Worm (Caenorhabditis elegans): ENCODE measurements around the gene F36A4.1.

The F36A4.1 gene

ce11 chrIV:4265224-4265623, 7.0 kb upstream of the F36A4.1 start, which contains the start of gene F36A4.5:
Gene F36A4.5 (plus strand): TSS chrIV:4265524.
- no peak for TF ChIP-seq hlh-13 (GFP tag; optimal IDR thresholded peaks at IDR 0.05)
- TF ChIP-seq ceh-30 (tag; optimal IDR thresholded peaks at IDR 0.05): no peak
- TF ChIP-seq Y22D7AL.16 (tag; optimal IDR thresholded peaks at IDR 0.05): no peak
- TF ChIP-seq unc-55 (GFP tag; optimal IDR thresholded peaks at IDR 0.05): no peak
- TF ChIP-seq ceh-34 (tag; optimal IDR thresholded peaks at IDR 0.05): no peak
- TF ChIP-seq che-1 (tag; optimal IDR thresholded peaks at IDR 0.05): no peak
- TF ChIP-seq pag-3 (tag; optimal IDR thresholded peaks at IDR 0.05; ENCODE audit: borderline replicate concordance): no peak
- TF ChIP-seq gmeb-2 (tag; optimal IDR thresholded peaks at IDR 0.05): no peak
- no peak for TF ChIP-seq pha-4 (tag; optimal IDR thresholded peaks at IDR 0.05)

- TF ChIP-seq sox-4 (tag; optimal IDR thresholded peaks at IDR 0.05) (no peak), fkh-10 (GFP tag; optimal IDR thresholded peaks at IDR 0.05) (no peak), tbx-7 (tag; optimal IDR thresholded peaks at IDR 0.05) (no peak), lim-6 (tag; optimal IDR thresholded peaks at IDR 0.05) (no peak), hlh-15 (tag; optimal IDR thresholded peaks at IDR 0.05) (no peak), tbx-2 (tag; optimal IDR thresholded peaks at IDR 0.05) (no peak)
Measured at ce11 chrIV:4265951-4266350, 6.3 kb upstream of the F36A4.1 start.

DNA sequence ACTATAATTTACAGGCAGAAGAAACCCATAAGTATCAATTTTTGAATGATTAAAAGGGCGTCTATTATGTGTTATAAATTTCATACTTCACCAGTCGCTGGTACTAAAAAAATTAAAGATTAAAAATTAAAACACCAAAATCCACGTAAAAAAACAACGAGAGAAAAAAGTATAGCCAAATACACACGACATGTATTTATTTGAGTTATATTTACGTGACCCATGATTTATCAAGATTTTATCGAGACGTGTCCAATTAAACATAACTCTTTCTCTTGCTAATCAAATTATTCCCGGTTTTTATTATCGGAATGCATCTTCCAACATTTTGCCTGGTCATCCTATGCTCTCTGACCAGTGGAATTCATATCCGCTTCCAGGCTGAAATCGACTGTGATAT, 4.9 kb upstream of the F36A4.1 start, which contains the start of gene F36A4.4:
Gene F36A4.4 (plus strand): TSS at position 301 of the 400 bp plus-strand sequence.
- TF ChIP-seq gmeb-2 (tag; optimal IDR thresholded peaks at IDR 0.05) (no peak), ceh-14 (tag; optimal IDR thresholded peaks at IDR 0.05) (no peak), C38D4.7 (GFP tag; optimal IDR thresholded peaks at IDR 0.05) (no peak), madf-2 (tag; optimal IDR thresholded peaks at IDR 0.05) (no peak), eyg-1 (tag; optimal IDR thresholded peaks at IDR 0.05) (no peak), ceh-24 (tag; optimal IDR thresholded peaks at IDR 0.05) (no peak), elt-2 (tag; optimal IDR thresholded peaks at IDR 0.05) (no peak), ahr-1 (tag; optimal IDR thresholded peaks at IDR 0.05) (no peak), ceh-45 (GFP tag; IDR thresholded peaks at IDR 0.05) (no peak), F13H6.1 (tag; optimal IDR thresholded peaks at IDR 0.05) (no peak)

DNA sequence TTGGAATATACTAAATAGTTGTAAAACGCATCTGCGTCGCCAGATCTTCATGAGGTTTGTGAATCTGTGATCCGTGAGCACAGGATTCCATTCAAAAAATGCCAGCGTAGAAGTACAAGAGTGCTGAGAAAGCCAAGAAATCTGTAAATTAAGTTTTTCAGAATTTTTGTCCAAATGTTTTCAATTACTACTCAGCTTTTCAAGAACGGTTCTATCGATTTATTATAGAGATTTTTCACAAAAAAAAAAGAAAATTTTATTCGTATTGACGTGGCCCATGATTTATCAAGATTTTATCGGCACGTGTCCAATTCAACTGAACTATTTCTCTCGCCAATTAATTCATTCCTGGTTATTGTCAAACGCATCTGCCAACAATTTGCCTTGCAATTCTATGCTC, 3.0 kb upstream of the F36A4.1 start, which contains the start of gene F36A4.3:
Gene F36A4.3 (plus strand): TSS at position 301 of the 400 bp plus-strand sequence.
- no peak for TF ChIP-seq unc-86 (tag; optimal IDR thresholded peaks at IDR 0.05)
- no peak for TF ChIP-seq ets-4 (tag; optimal IDR thresholded peaks at IDR 0.05)
- TF ChIP-seq nhr-11 (tag; optimal IDR thresholded peaks at IDR 0.05): no peak

DNA sequence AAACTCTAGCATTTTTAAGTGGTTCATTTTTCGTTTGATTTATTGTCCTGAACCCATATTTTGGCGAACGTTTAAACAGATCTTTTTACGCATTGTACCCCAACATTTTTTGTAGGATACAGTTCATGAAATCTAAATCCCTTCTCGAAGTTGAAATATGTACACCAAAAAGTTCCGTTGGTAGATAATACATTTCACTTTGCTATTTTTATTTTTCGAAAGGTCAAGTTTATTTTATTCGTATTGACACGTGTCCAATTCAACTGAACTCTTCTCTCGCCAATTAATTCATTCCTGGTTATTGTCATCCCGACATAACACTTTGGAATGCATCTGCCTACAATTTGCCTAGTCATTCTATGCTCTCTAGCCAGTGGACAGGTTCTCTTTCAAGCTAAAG, 1.3 kb upstream of the F36A4.1 start, which contains the start of gene F36A4.2:
Gene F36A4.2 (plus strand): TSS at position 301 of the 400 bp plus-strand sequence.
- TF ChIP-seq hlh-30 (tag; optimal IDR thresholded peaks at IDR 0.05; ENCODE audit: insufficient read depth) (no peak), ceh-9 (tag; optimal IDR thresholded peaks at IDR 0.05) (no peak), ceh-45 (GFP tag; IDR thresholded peaks at IDR 0.05) (no peak)

- TF ChIP-seq F13H6.1 (tag; optimal IDR thresholded peaks at IDR 0.05): no peak
- TF ChIP-seq sox-4 (tag; optimal IDR thresholded peaks at IDR 0.05): no peak
- no peak for TF ChIP-seq ets-4 (tag; optimal IDR thresholded peaks at IDR 0.05)
- no peak for TF ChIP-seq T23F11.4 (GFP tag; optimal IDR thresholded peaks at IDR 0.05)
- no peak for TF ChIP-seq pha-4 (tag; optimal IDR thresholded peaks at IDR 0.05)
- TF ChIP-seq dmd-4 (tag; optimal IDR thresholded peaks at IDR 0.05; ENCODE audit: borderline replicate concordance): no peak
- no peak for TF ChIP-seq ceh-45 (GFP tag; IDR thresholded peaks at IDR 0.05)
- TF ChIP-seq ceh-24 (tag; optimal IDR thresholded peaks at IDR 0.05): no peak
- no peak for TF ChIP-seq ceh-2 (tag; optimal IDR thresholded peaks at IDR 0.05)
- TF ChIP-seq unc-3 (GFP tag; conservative IDR thresholded peaks at IDR 0.05): no peak
- TF ChIP-seq unc-3 (tag; optimal IDR thresholded peaks at IDR 0.05): no peak
- TF ChIP-seq ceh-22 (tag; optimal IDR thresholded peaks at IDR 0.05): no peak
- no peak for TF ChIP-seq pha-2 (tag; optimal IDR thresholded peaks at IDR 0.05)
- TF ChIP-seq nhr-232 (tag; optimal IDR thresholded peaks at IDR 0.05): no peak
- no peak for TF ChIP-seq pag-3 (tag; optimal IDR thresholded peaks at IDR 0.05; ENCODE audit: borderline replicate concordance)
- TF ChIP-seq unc-86 (tag; optimal IDR thresholded peaks at IDR 0.05): no peak
- TF ChIP-seq unc-55 (GFP tag; optimal IDR thresholded peaks at IDR 0.05): no peak
- TF ChIP-seq hlh-6 (tag; optimal IDR thresholded peaks at IDR 0.05): no peak
- no peak for TF ChIP-seq che-1 (tag; optimal IDR thresholded peaks at IDR 0.05)
- no peak for TF ChIP-seq fkh-10 (GFP tag; optimal IDR thresholded peaks at IDR 0.05)
Measured at ce11 chrIV:4277694-4278093, 5.4 kb downstream of the F36A4.1 start, which contains the start of gene nhr-78. Gene nhr-78 (minus strand): TSS chrIV:4277875.
